Worm (Caenorhabditis elegans): Measurements from ENCODE around the gene mec-14.

DNA sequence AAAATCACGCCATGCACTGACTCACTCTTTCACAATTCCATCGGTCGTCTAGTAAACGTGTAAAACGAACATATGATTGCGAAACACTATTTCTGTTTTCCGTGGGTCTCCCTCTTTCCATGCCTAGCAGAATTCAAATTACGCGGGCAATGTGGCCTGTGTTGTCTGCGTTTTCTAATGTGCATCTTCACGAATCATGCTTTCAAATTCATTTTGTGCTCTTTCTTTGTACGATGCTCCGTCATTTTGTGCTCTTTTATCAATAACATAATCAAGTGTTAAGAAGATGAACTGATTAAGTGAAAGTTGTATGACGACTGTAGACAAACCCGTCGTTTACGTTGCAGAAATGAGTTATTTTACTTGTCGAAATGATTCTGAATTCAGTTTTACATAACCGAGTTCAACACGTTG lies 27.0 kb downstream of the mec-14 start:
- TF ChIP-seq tbx-2 (tag; optimal IDR thresholded peaks at IDR 0.05) (no peak), efl-3 (GFP tag; optimal IDR thresholded peaks at IDR 0.05) (no peak), dpl-1 (GFP tag; optimal IDR thresholded peaks at IDR 0.05) (peak; percentile 39 to 66 (median 52)), mdl-1 (tag; optimal IDR thresholded peaks at IDR 0.05) (peak in 1 of 2 experiments; percentile 11), ceh-82 (tag; optimal IDR thresholded peaks at IDR 0.05) (peak in 1 of 3 experiments; percentile 57), nhr-76 (tag; optimal IDR thresholded peaks at IDR 0.05) (no peak), unc-62 (GFP tag; optimal IDR thresholded peaks at IDR 0.05) (no peak), C04F5.9 (tag; optimal IDR thresholded peaks at IDR 0.05) (no peak), nhr-77 (tag; optimal IDR thresholded peaks at IDR 0.05) (no peak), hlh-4 (tag; optimal IDR thresholded peaks at IDR 0.05) (no peak), sptf-1 (tag; optimal IDR thresholded peaks at IDR 0.05) (no peak), nhr-12 (tag; optimal IDR thresholded peaks at IDR 0.05) (no peak), unc-130 (tag; optimal IDR thresholded peaks at IDR 0.05) (no peak), fkh-4 (tag; optimal IDR thresholded peaks at IDR 0.05; ENCODE audit: borderline replicate concordance) (no peak)
